Fruit fly (Drosophila melanogaster): ENCODE data around the gene CG32681.

Gene CG32681

dm6 chrX:10381252-10381651, at the start of gene CG32681:
Gene CG32681, minus strand, starts transcription at chrX:10381352.
- TF ChIP-seq noc (tag; optimal IDR thresholded peaks at IDR 0.05) = no peak

dm6 chrX:10417129-10417528, 36.0 kb upstream of the CG32681 start, which contains the start of gene RabX2:
Gene RabX2, plus strand, starts transcription at chrX:10417429.
- no peak for TF ChIP-seq noc (tag; optimal IDR thresholded peaks at IDR 0.05)

- TF ChIP-seq noc (tag; optimal IDR thresholded peaks at IDR 0.05) = no peak
These were observed 17.8 kb upstream of the CG32681 start for dm6 chrX:10398959-10399358.

dm6 chrX:10397514-10398133, 16.5 kb upstream of the CG32681 start:
- peak; percentile 53 for TF ChIP-seq noc (tag; optimal IDR thresholded peaks at IDR 0.05)

- TF ChIP-seq noc (tag; optimal IDR thresholded peaks at IDR 0.05) = no peak
These were observed 15.7 kb upstream of the CG32681 start for dm6 chrX:10396832-10397231.

- peak; percentile 44 for TF ChIP-seq noc (tag; optimal IDR thresholded peaks at IDR 0.05)
These were observed 6.5 kb upstream of the CG32681 start for dm6 chrX:10387672-10388071.

- peak; percentile 17 for TF ChIP-seq noc (tag; optimal IDR thresholded peaks at IDR 0.05)
These were observed 5.7 kb upstream of the CG32681 start for dm6 chrX:10386810-10387340.

dm6 chrX:10386183-10386582, 5.0 kb upstream of the CG32681 start:
- TF ChIP-seq noc (tag; optimal IDR thresholded peaks at IDR 0.05) = no peak

dm6 chrX:10385757-10386156, 4.6 kb upstream of the CG32681 start, which contains the start of the genes Psf3 and flw:
Gene Psf3, minus strand, starts transcription at chrX:10385861.
Gene flw, plus strand, starts transcription at chrX:10385960.
- TF ChIP-seq noc (tag; optimal IDR thresholded peaks at IDR 0.05) = no peak

dm6 chrX:10384947-10385346, 3.8 kb upstream of the CG32681 start:
- TF ChIP-seq noc (tag; optimal IDR thresholded peaks at IDR 0.05) = no peak

- no peak for TF ChIP-seq noc (tag; optimal IDR thresholded peaks at IDR 0.05)
These were observed 5.9 kb downstream of the CG32681 start, which contains the start of the genes CG32686 and CG2898 for dm6 chrX:10375216-10375615. Gene CG32686, minus strand, starts transcription at chrX:10375316. Gene CG2898, plus strand, starts transcription at chrX:10375374.

- peak; percentile 25 for TF ChIP-seq noc (tag; optimal IDR thresholded peaks at IDR 0.05)
These were observed 10.7 kb downstream of the CG32681 start for dm6 chrX:10370201-10371038.

dm6 chrX:10369763-10370162, 11.4 kb downstream of the CG32681 start:
- TF ChIP-seq noc (tag; optimal IDR thresholded peaks at IDR 0.05) = no peak

dm6 chrX:10369315-10369714, 11.8 kb downstream of the CG32681 start:
- no peak for TF ChIP-seq noc (tag; optimal IDR thresholded peaks at IDR 0.05)

dm6 chrX:10367801-10368203, 13.3 kb downstream of the CG32681 start, which contains the start of gene CG17841:
Gene CG17841, plus strand, starts transcription at chrX:10368052.
- TF ChIP-seq noc (tag; optimal IDR thresholded peaks at IDR 0.05) = no peak

dm6 chrX:10367372-10367771, 13.8 kb downstream of the CG32681 start, which contains the start of gene CG32679:
Gene CG32679, minus strand, starts transcription at chrX:10367472.
- no peak for TF ChIP-seq noc (tag; optimal IDR thresholded peaks at IDR 0.05)

Data from whole organism, larva.